Worm (Caenorhabditis elegans) whole organism, L4 larva: ENCODE data around the gene C17C3.5.

ENCODE experiments used
- R02D3.7 ChIP-seq: fragments of 150-350 bp; sonication (generic microtip); optimal IDR thresholded peaks from 3 replicates; lab custom pipeline; 2014; ENCODE audit warnings: missing biosample characterization, missing genetic modification characterization
- T20F7.1 ChIP-seq: fragments of 200-800 bp; sonication (Bioruptor generic); optimal IDR thresholded peaks from 2 replicates; lab custom pipeline; 2018; ENCODE audit warnings: mild to moderate bottlenecking, missing genetic modification characterization, missing compliant biosample characterization
- aly-2 ChIP-seq: sonication (generic microtip); optimal IDR thresholded peaks from 2 replicates; lab custom pipeline; 2018; ENCODE audit warnings: missing biosample characterization, missing genetic modification characterization
- ceh-82 ChIP-seq: sonication (generic microtip); optimal IDR thresholded peaks from 2 replicates; lab custom pipeline; 2017; ENCODE audit warnings: missing biosample characterization, missing genetic modification characterization
- ces-1 ChIP-seq: fragments of 150-350 bp; sonication (generic microtip); optimal IDR thresholded peaks from 4 replicates; lab custom pipeline; 2014; ENCODE audit warnings: missing biosample characterization, missing genetic modification reagents, missing genetic modification characterization
- lin-39 ChIP-seq: fragments of 150-350 bp; optimal IDR thresholded peaks from 2 replicates; lab custom pipeline; 2014; ENCODE audit warnings: missing biosample characterization, missing genetic modification reagents, missing genetic modification characterization
- nhr-6 ChIP-seq: fragments of 150-350 bp; optimal IDR thresholded peaks from 2 replicates; lab custom pipeline; 2014; ENCODE audit warnings: missing biosample characterization, missing genetic modification characterization

ce11 chrII:5514846-5515245 lies 36.8 kb upstream of the C17C3.5 start, which contains the start of gene sahd-1:
- TF ChIP-seq ces-1 (GFP tag; lab: Kevin White, UChicago) (no peak), nhr-6 (tag; lab: Kevin White, UChicago) (no peak), lin-39 (tag; lab: Kevin White, UChicago) (no peak), aly-2 (tag; lab: Kevin White, UChicago) (no peak), T20F7.1 (no peak), ceh-82 (tag; lab: Kevin White, UChicago) (no peak), R02D3.7 (no peak)
